Worm (Caenorhabditis elegans): ENCODE results near the gene ZK185.2.

ce11 chrIV:4548253-4548652 is 11.9 kb downstream of the ZK185.2 start, which contains the start of gene ZK185.1:
- TF ChIP-seq flt-1 (GFP tag; IDR thresholded peaks at IDR 0.05) = no peak
- no peak for TF ChIP-seq ztf-23 (GFP tag; IDR thresholded peaks at IDR 0.05)
- TF ChIP-seq tab-1 (GFP tag; IDR thresholded peaks at IDR 0.05) = no peak
- TF ChIP-seq klf-2 (GFP tag; conservative IDR thresholded peaks at IDR 0.05) = no peak
- TF ChIP-seq ref-1 (GFP tag; conservative IDR thresholded peaks at IDR 0.05) = no peak
- TF ChIP-seq med-1 (GFP tag; optimal IDR thresholded peaks at IDR 0.05; ENCODE audit: insufficient read depth) = no peak
- TF ChIP-seq cog-1 (tag; optimal IDR thresholded peaks at IDR 0.05) = no peak
